Fruit fly (Drosophila melanogaster) whole organism, embryonic: ENCODE data around the gene CG7058.

ENCODE experiments used
- Aef1 ChIP-seq: fragments of 200-800 bp; sonication (Bioruptor generic); IDR thresholded peaks from 3 replicates; pipeline ENCODE4 v1.3.6; 2022; ENCODE audit warnings: missing biosample characterization, missing genetic modification characterization
- Atf-2 ChIP-seq: fragments of 200-800 bp; sonication (Bioruptor generic); optimal IDR thresholded peaks from 2 replicates; lab custom pipeline; 2016; ENCODE audit warnings: missing biosample characterization, missing genetic modification characterization
- Atf6 ChIP-seq: fragments of 200-800 bp; sonication (Bioruptor generic); IDR thresholded peaks from 2 replicates; pipeline ENCODE4 v1.3.6; 2022; ENCODE audit warnings: missing biosample characterization, missing genetic modification characterization
- Bdp1 ChIP-seq: fragments of 200-800 bp; sonication (Bioruptor generic); optimal IDR thresholded peaks from 3 replicates; lab custom pipeline; 2016; ENCODE audit warnings: missing biosample characterization, missing genetic modification characterization
- CG1024 ChIP-seq: fragments of 200-800 bp; sonication (Bioruptor generic); IDR thresholded peaks from 2 replicates; pipeline ENCODE4 v1.3.6; 2022; ENCODE audit warnings: missing biosample characterization, missing genetic modification characterization
- CG11504 ChIP-seq: fragments of 200-800 bp; sonication (Bioruptor generic); optimal IDR thresholded peaks from 3 replicates; lab custom pipeline; 2019; ENCODE audit warnings: missing biosample characterization, mild to moderate bottlenecking, missing genetic modification characterization, moderate library complexity
- CG12219 ChIP-seq: fragments of 200-800 bp; sonication (Bioruptor generic); optimal IDR thresholded peaks from 3 replicates; lab custom pipeline; 2018; ENCODE audit warnings: missing biosample characterization, mild to moderate bottlenecking, missing genetic modification characterization
- CG16779 ChIP-seq: fragments of 200-800 bp; sonication (Bioruptor generic); IDR thresholded peaks from 2 replicates; pipeline ENCODE4 v1.3.6; 2022; ENCODE audit warnings: missing biosample characterization, missing genetic modification characterization
- CG16863 ChIP-seq: fragments of 200-800 bp; sonication (Bioruptor generic); optimal IDR thresholded peaks from 3 replicates; lab custom pipeline; 2016; ENCODE audit warnings: missing biosample characterization, missing genetic modification characterization
- CG18011 ChIP-seq: fragments of 200-800 bp; sonication (Bioruptor generic); optimal IDR thresholded peaks from 2 replicates; lab custom pipeline; 2017; ENCODE audit warnings: missing biosample characterization, missing genetic modification characterization, mild to moderate bottlenecking, moderate library complexity, missing genotype
- CG2889 ChIP-seq: fragments of 200-800 bp; sonication (Bioruptor generic); IDR thresholded peaks from 3 replicates; pipeline ENCODE4 v1.3.6; 2022; ENCODE audit warnings: missing biosample characterization, missing genetic modification characterization
- CG31388 ChIP-seq: fragments of 200-800 bp; sonication (Bioruptor generic); optimal IDR thresholded peaks from 2 replicates; lab custom pipeline; 2016; ENCODE audit warnings: missing biosample characterization, missing genetic modification characterization
- CG34422 ChIP-seq: fragments of 200-800 bp; sonication (Bioruptor generic); IDR thresholded peaks from 3 replicates; pipeline ENCODE4 v1.3.6; 2022; ENCODE audit warnings: missing biosample characterization, missing genetic modification characterization
- CG4617 ChIP-seq: fragments of 200-800 bp; sonication (Bioruptor generic); optimal IDR thresholded peaks from 3 replicates; lab custom pipeline; 2016; ENCODE audit warnings: missing biosample characterization, missing genetic modification characterization, borderline replicate concordance
- CG4707 ChIP-seq: fragments of 200-800 bp; sonication (Bioruptor generic); optimal IDR thresholded peaks from 2 replicates; lab custom pipeline; 2018; ENCODE audit warnings: missing biosample characterization, mild to moderate bottlenecking, missing genetic modification characterization, moderate library complexity
- CG5180 ChIP-seq: fragments of 200-800 bp; sonication (Bioruptor generic); optimal IDR thresholded peaks from 3 replicates; lab custom pipeline; 2017; ENCODE audit warnings: missing biosample characterization, missing genetic modification characterization, mild to moderate bottlenecking, moderate library complexity, missing genetic modification reagents
- CG7357 ChIP-seq: fragments of 200-800 bp; sonication (Bioruptor generic); IDR thresholded peaks from 3 replicates; pipeline ENCODE4 v1.3.6; 2022; ENCODE audit warnings: missing biosample characterization, missing genetic modification characterization
- CG7786 ChIP-seq: fragments of 200-800 bp; sonication (Bioruptor generic); optimal IDR thresholded peaks from 2 replicates; lab custom pipeline; 2016; ENCODE audit warnings: missing biosample characterization, missing genetic modification characterization
- CG7928 ChIP-seq: fragments of 200-800 bp; sonication (Bioruptor generic); optimal IDR thresholded peaks from 2 replicates; lab custom pipeline; 2017; ENCODE audit warnings: missing biosample characterization, mild to moderate bottlenecking, missing genetic modification characterization
- CG8478 ChIP-seq: fragments of >200 bp; optimal IDR thresholded peaks from 2 replicates; lab custom pipeline; 2018
- CkIIα-i1 ChIP-seq: fragments of 200-800 bp; sonication (Bioruptor generic); IDR thresholded peaks from 2 replicates; pipeline ENCODE4 v1.3.6; 2022; ENCODE audit warnings: missing biosample characterization, missing genetic modification characterization
- Deaf1 ChIP-seq: fragments of 200-800 bp; optimal IDR thresholded peaks from 3 replicates; lab custom pipeline; 2019; ENCODE audit warnings: missing biosample characterization, mild to moderate bottlenecking, missing genetic modification characterization, moderate library complexity
- HLH3B ChIP-seq: fragments of 200-800 bp; sonication (Bioruptor generic); IDR thresholded peaks from 2 replicates; pipeline ENCODE4 v1.3.6; 2022; ENCODE audit warnings: missing biosample characterization, missing genetic modification characterization
- Hmx ChIP-seq: fragments of 200-800 bp; sonication (Bioruptor generic); optimal IDR thresholded peaks from 2 replicates; lab custom pipeline; 2016; ENCODE audit warnings: missing biosample characterization, missing genetic modification characterization
- Lpt ChIP-seq: fragments of >200 bp; optimal IDR thresholded peaks from 2 replicates; lab custom pipeline; 2018; ENCODE audit warnings: missing biosample characterization, missing genetic modification characterization
- NC2β ChIP-seq: fragments of 200-800 bp; sonication (Bioruptor generic); optimal IDR thresholded peaks from 2 replicates; lab custom pipeline; 2016; ENCODE audit warnings: missing biosample characterization, missing genetic modification characterization
- PHDP ChIP-seq: fragments of 200-800 bp; sonication (Bioruptor generic); optimal IDR thresholded peaks from 3 replicates; lab custom pipeline; 2018; ENCODE audit warnings: missing biosample characterization, mild to moderate bottlenecking, missing genetic modification characterization, moderate library complexity
- Side ChIP-seq: fragments of 200-800 bp; sonication (Bioruptor generic); optimal IDR thresholded peaks from 2 replicates; lab custom pipeline; 2016; ENCODE audit warnings: missing biosample characterization, missing genetic modification characterization
- Sox102F ChIP-seq: fragments of 200-800 bp; sonication (Bioruptor generic); optimal IDR thresholded peaks from 2 replicates; lab custom pipeline; 2018; ENCODE audit warnings: missing biosample characterization, mild to moderate bottlenecking, missing genetic modification characterization, moderate library complexity
- Tbp ChIP-seq: fragments of >200 bp; optimal IDR thresholded peaks from 2 replicates; lab custom pipeline; 2018; ENCODE audit warnings: missing biosample characterization, missing genetic modification characterization
- Xrp1 ChIP-seq: fragments of 200-800 bp; sonication (Bioruptor generic); IDR thresholded peaks from 2 replicates; pipeline ENCODE4 v1.3.6; 2022; ENCODE audit warnings: missing biosample characterization, missing genetic modification characterization
- ac ChIP-seq: fragments of 200-800 bp; sonication (Bioruptor generic); optimal IDR thresholded peaks from 3 replicates; lab custom pipeline; 2017; ENCODE audit warnings: missing biosample characterization, mild to moderate bottlenecking, missing genetic modification characterization
- br ChIP-seq: fragments of >200 bp; optimal IDR thresholded peaks from 2 replicates; lab custom pipeline; 2017
- dati ChIP-seq: fragments of 200-800 bp; sonication (Bioruptor generic); IDR thresholded peaks from 2 replicates; pipeline ENCODE4 v1.3.6; 2022; ENCODE audit warnings: missing biosample characterization, missing genetic modification characterization
- en ChIP-seq: fragments of 200-800 bp; sonication (Bioruptor generic); optimal IDR thresholded peaks from 2 replicates; lab custom pipeline; 2016; ENCODE audit warnings: missing biosample characterization, missing genetic modification characterization
- fd64A ChIP-seq: fragments of 200-800 bp; sonication (Bioruptor generic); optimal IDR thresholded peaks from 3 replicates; lab custom pipeline; 2018; ENCODE audit warnings: missing biosample characterization, mild to moderate bottlenecking, missing genetic modification characterization
- gsb-n ChIP-seq: fragments of 200-800 bp; sonication (Bioruptor generic); optimal IDR thresholded peaks from 3 replicates; lab custom pipeline; 2018; ENCODE audit warnings: missing biosample characterization, mild to moderate bottlenecking, missing genetic modification characterization
- ham ChIP-seq: fragments of 200-800 bp; sonication (Bioruptor generic); IDR thresholded peaks from 2 replicates; pipeline ENCODE4 v1.3.6; 2022; ENCODE audit warnings: missing biosample characterization, missing genetic modification characterization
- klu ChIP-seq: fragments of 200-800 bp; sonication (Bioruptor generic); IDR thresholded peaks from 2 replicates; pipeline ENCODE4 v1.3.6; 2022; ENCODE audit warnings: missing biosample characterization, missing genetic modification characterization
- knrl ChIP-seq: fragments of 200-800 bp; sonication (Bioruptor generic); IDR thresholded peaks from 3 replicates; pipeline ENCODE4 v1.3.6; 2022; ENCODE audit warnings: missing biosample characterization, missing genetic modification characterization; ENCODE audit not compliant: partially characterized antibody
- lov ChIP-seq, 2 experiments: fragments of 200-800 bp in 1 of 2; fragments of >200 bp in 1 of 2; sonication (Bioruptor generic) in 1 of 2; IDR thresholded peaks in 1 of 2; optimal IDR thresholded peaks in 1 of 2; 2 replicates in 1 of 2; 3 replicates in 1 of 2; pipeline versions ENCODE4 v1.3.6 to Lab custom; 2017 to 2022; ENCODE audit warnings: missing biosample characterization in 1 of 2, missing genetic modification characterization in 1 of 2
- maf-S ChIP-seq: fragments of 200-800 bp; sonication (Bioruptor generic); optimal IDR thresholded peaks from 2 replicates; lab custom pipeline; 2016; ENCODE audit warnings: missing biosample characterization, missing genetic modification characterization
- nerfin-1 ChIP-seq: fragments of 200-800 bp; sonication (Bioruptor generic); optimal IDR thresholded peaks from 3 replicates; lab custom pipeline; 2019; ENCODE audit warnings: missing biosample characterization, mild to moderate bottlenecking, missing genetic modification characterization, moderate library complexity
- nom ChIP-seq: fragments of 200-800 bp; sonication (Bioruptor generic); optimal IDR thresholded peaks from 2 replicates; lab custom pipeline; 2017; ENCODE audit warnings: missing biosample characterization, missing genetic modification characterization, mild to moderate bottlenecking, moderate library complexity, missing genetic modification reagents
- pb ChIP-seq: fragments of 200-800 bp; sonication (Bioruptor generic); optimal IDR thresholded peaks from 3 replicates; lab custom pipeline; 2016; ENCODE audit warnings: missing biosample characterization, missing genetic modification characterization
- seq ChIP-seq: fragments of 200-800 bp; sonication (Bioruptor generic); IDR thresholded peaks from 2 replicates; pipeline ENCODE4 v1.3.6; 2022; ENCODE audit warnings: missing biosample characterization, missing genetic modification characterization
- slbo ChIP-seq: fragments of 200-800 bp; sonication (Bioruptor generic); IDR thresholded peaks from 2 replicates; pipeline ENCODE4 v1.3.6; 2022; ENCODE audit warnings: missing biosample characterization, missing genetic modification characterization
- tx ChIP-seq: fragments of 200-800 bp; sonication (Bioruptor generic); optimal IDR thresholded peaks from 2 replicates; lab custom pipeline; 2016; ENCODE audit warnings: missing biosample characterization, missing genetic modification characterization
- usp ChIP-seq: fragments of >200 bp; optimal IDR thresholded peaks from 2 replicates; lab custom pipeline; 2017; ENCODE audit warnings: missing biosample characterization, missing genetic modification characterization
- yki ChIP-seq: fragments of >200 bp; optimal IDR thresholded peaks from 3 replicates; lab custom pipeline; 2018
- zfh2 ChIP-seq: fragments of 200-800 bp; sonication (Bioruptor generic); optimal IDR thresholded peaks from 2 replicates; lab custom pipeline; 2016; ENCODE audit warnings: missing biosample characterization, missing genetic modification characterization

The CG7058 gene

DNA sequence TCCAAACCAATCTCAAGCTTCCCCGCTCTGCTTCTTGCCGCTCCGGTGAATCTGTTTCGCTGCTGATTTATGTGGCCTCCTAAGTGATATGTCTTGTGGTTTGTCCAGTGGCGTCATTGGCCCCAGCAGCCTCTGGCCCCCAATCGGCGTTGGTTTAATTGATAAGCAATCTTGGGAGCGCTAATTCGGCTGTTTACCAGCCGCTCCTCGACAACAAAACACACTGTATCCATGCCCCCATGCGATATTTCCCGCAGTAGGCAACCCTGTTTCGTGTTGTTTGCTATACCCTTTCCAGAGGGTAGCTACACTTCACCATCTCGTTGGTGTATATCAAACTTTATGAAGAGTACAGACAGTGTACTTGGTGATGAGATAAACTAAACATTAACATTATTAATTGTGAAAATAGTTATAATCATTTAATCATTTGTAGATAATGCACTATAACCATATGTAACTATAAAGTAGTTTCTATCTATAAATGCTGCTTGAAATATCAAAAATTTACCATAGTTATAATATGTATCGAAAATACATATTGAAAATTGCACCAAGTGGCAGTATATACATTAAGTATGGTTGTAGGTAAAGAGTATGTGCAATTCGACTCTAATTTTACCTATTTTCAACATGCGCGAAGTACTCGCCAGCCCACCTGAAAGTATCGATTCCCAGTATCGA, 42.0 kb downstream of the CG7058 start, which contains the start of gene shop (continued):
- peak; percentile 61 for TF ChIP-seq Atf-2 (GFP tag; lab: Kevin White, UChicago)
- no peak for TF ChIP-seq Lpt (GFP tag; lab: Kevin White, UChicago)
- TF ChIP-seq usp (GFP tag; lab: Kevin White, UChicago), result no peak
- peak; percentile 66 for TF ChIP-seq tx (GFP tag; lab: Kevin White, UChicago)
- TF ChIP-seq CG4617 (GFP tag; lab: Kevin White, UChicago), result peak; percentile 63
- peak; percentile 57; the same call in 1 of the 2 replicates for TF ChIP-seq HLH3B
- peak; percentile 64 for TF ChIP-seq CG4707
- TF ChIP-seq Xrp1 (GFP tag; lab: Robert Waterston, UW), result peak; percentile 73
- TF ChIP-seq maf-S, result peak; percentile 66
- peak; percentile 7 for TF ChIP-seq NC2β (GFP tag; lab: Kevin White, UChicago)
- peak; percentile 64 for TF ChIP-seq gsb-n
- peak; percentile 40 for TF ChIP-seq fd64A (GFP tag; lab: Kevin White, UChicago)
- TF ChIP-seq Hmx, result peak; percentile 57
- TF ChIP-seq ac, result no peak
- TF ChIP-seq dati (GFP tag; lab: Robert Waterston, UW), result no peak
- peak; percentile 62 for TF ChIP-seq Bdp1
- peak; percentile 68 for TF ChIP-seq Deaf1 (tag; lab: Kevin White, UChicago)
- peak; percentile 88 for TF ChIP-seq Sox102F (GFP tag; lab: Kevin White, UChicago)
- peak; percentile 66 for TF ChIP-seq seq (GFP tag; lab: Robert Waterston, UW)
- TF ChIP-seq CG12219 (GFP tag; lab: Kevin White, UChicago), result peak; percentile 79
- TF ChIP-seq klu (GFP tag; lab: Robert Waterston, UW), result peak; percentile 60; the same call in 1 of the 2 replicates
- TF ChIP-seq CG8478 (lab: Kevin White, UChicago), result no peak
- peak; percentile 77 for TF ChIP-seq CG5180 (GFP tag; lab: Kevin White, UChicago)
- TF ChIP-seq en (GFP tag; lab: Kevin White, UChicago), result no peak
- TF ChIP-seq CG2889 (GFP tag; lab: Robert Waterston, UW), result peak; percentile 78
- peak; percentile 85 for TF ChIP-seq PHDP (tag; lab: Kevin White, UChicago)
- peak; percentile 45 for TF ChIP-seq Side (GFP tag; lab: Kevin White, UChicago)
- TF ChIP-seq ham (GFP tag; lab: Robert Waterston, UW), result no peak
- TF ChIP-seq CG16779, result no peak
- peak; percentile 44; the same call in 1 of the 3 replicates for TF ChIP-seq knrl (GFP tag; lab: Robert Waterston, UW)
- TF ChIP-seq CG7786 (GFP tag; lab: Kevin White, UChicago), result peak; percentile 74
- no peak for TF ChIP-seq yki (lab: Kevin White, UChicago)
- TF ChIP-seq CG11504 (tag; lab: Kevin White, UChicago), result peak; percentile 90
- TF ChIP-seq CG1024 (GFP tag; lab: Robert Waterston, UW), result peak; percentile 37; the same call in 1 of the 2 replicates
- peak; percentile 76 for TF ChIP-seq nom (GFP tag; lab: Kevin White, UChicago)
- peak; percentile 17 for TF ChIP-seq pb (GFP tag; lab: Kevin White, UChicago)
- TF ChIP-seq Tbp (GFP tag; lab: Kevin White, UChicago), result no peak
- TF ChIP-seq CG16863 (GFP tag; lab: Kevin White, UChicago), result peak; percentile 94
- no peak for TF ChIP-seq lov (optimal IDR thresholded peaks at IDR 0.05; lab: Kevin White, UChicago)
- no peak for TF ChIP-seq lov (GFP tag; IDR thresholded peaks at IDR 0.05; lab: Robert Waterston, UW)
- TF ChIP-seq Aef1, result peak; percentile 71
- peak; percentile 69 for TF ChIP-seq Atf6
- peak; percentile 96 for TF ChIP-seq CG34422
- TF ChIP-seq CG31388, result peak; percentile 54
- TF ChIP-seq CG18011 (GFP tag; lab: Kevin White, UChicago), result peak; percentile 58
- no peak for TF ChIP-seq CkIIα-i1 (GFP tag; lab: Robert Waterston, UW)
- TF ChIP-seq zfh2 (GFP tag; lab: Kevin White, UChicago), result peak; percentile 81
- peak; percentile 55 for TF ChIP-seq CG7928 (GFP tag; lab: Kevin White, UChicago)
- peak; percentile 81 for TF ChIP-seq nerfin-1 (tag; lab: Kevin White, UChicago)
- peak; percentile 86 for TF ChIP-seq slbo
- TF ChIP-seq CG7357 (GFP tag; lab: Robert Waterston, UW), result peak; percentile 68; the same call in 2 of the 3 replicates
- TF ChIP-seq br, result no peak
